Worm (Caenorhabditis elegans) whole organism, early embryonic: Measurements from ENCODE around the gene Y61A9LA.7.

Experiments
- ama-1 ChIP-seq: fragments of 150-350 bp; optimal IDR thresholded peaks from 2 replicates; lab custom pipeline; 2014
- tra-4 ChIP-seq: sonication (generic microtip); optimal IDR thresholded peaks from 2 replicates; lab custom pipeline; 2017; ENCODE audit warnings: missing genetic modification characterization, missing compliant biosample characterization

ce11 chrV:4580594-4580993, 21.0 kb upstream of the Y61A9LA.7 start:
- TF ChIP-seq ama-1 (lab: Kevin White, UChicago), result no peak
- no peak for TF ChIP-seq tra-4 (tag; lab: Kevin White, UChicago)
